Fruit fly (Drosophila melanogaster) whole organism, embryonic: ENCODE data around the gene CG8861.

ENCODE experiments used
- Aef1 ChIP-seq: fragments of 200-800 bp; sonication (Bioruptor generic); IDR thresholded peaks from 3 replicates; pipeline ENCODE4 v1.3.6; 2022; ENCODE audit warnings: missing biosample characterization, missing genetic modification characterization
- CG10654 ChIP-seq: fragments of 200-800 bp; sonication (Bioruptor generic); optimal IDR thresholded peaks from 2 replicates; lab custom pipeline; 2016; ENCODE audit warnings: missing biosample characterization, missing genetic modification characterization
- CG11247 ChIP-seq: fragments of 200-800 bp; sonication (Bioruptor generic); IDR thresholded peaks from 2 replicates; pipeline ENCODE4 v1.3.6; 2022; ENCODE audit warnings: missing biosample characterization, missing genetic modification characterization
- CG12236 ChIP-seq: fragments of 200-800 bp; sonication (Bioruptor generic); optimal IDR thresholded peaks from 2 replicates; lab custom pipeline; 2016; ENCODE audit warnings: missing biosample characterization, missing genetic modification characterization
- CG13287 ChIP-seq: fragments of 200-800 bp; sonication (Bioruptor generic); IDR thresholded peaks from 2 replicates; pipeline ENCODE4 v1.3.6; 2022; ENCODE audit warnings: missing biosample characterization, missing genetic modification characterization; ENCODE audit not compliant: partially characterized antibody
- CG13424 ChIP-seq: fragments of 200-800 bp; sonication (Bioruptor generic); optimal IDR thresholded peaks from 2 replicates; lab custom pipeline; 2019; ENCODE audit warnings: missing biosample characterization, mild to moderate bottlenecking, missing genetic modification characterization, moderate library complexity
- CG14710 ChIP-seq: fragments of 200-800 bp; sonication (Bioruptor generic); optimal IDR thresholded peaks from 3 replicates; lab custom pipeline; 2019; ENCODE audit warnings: missing biosample characterization, mild to moderate bottlenecking, missing genetic modification characterization, moderate library complexity
- CG15696 ChIP-seq: fragments of 200-800 bp; sonication (Bioruptor generic); optimal IDR thresholded peaks from 2 replicates; lab custom pipeline; 2019; ENCODE audit warnings: missing biosample characterization, mild to moderate bottlenecking, missing genetic modification characterization, moderate library complexity
- CG16815 ChIP-seq: fragments of 200-800 bp; sonication (Bioruptor generic); optimal IDR thresholded peaks from 3 replicates; lab custom pipeline; 2017; ENCODE audit warnings: missing biosample characterization, mild to moderate bottlenecking, missing genetic modification characterization
- CG2120 ChIP-seq: fragments of 200-800 bp; sonication (Bioruptor generic); optimal IDR thresholded peaks from 3 replicates; lab custom pipeline; 2016; ENCODE audit warnings: missing biosample characterization, missing genetic modification characterization
- CG3726 ChIP-seq: fragments of 200-800 bp; sonication (Bioruptor generic); IDR thresholded peaks from 3 replicates; pipeline ENCODE4, ENCODE4 v1.3.6; 2022; ENCODE audit warnings: missing biosample characterization, missing genetic modification characterization
- CG6175 ChIP-seq: fragments of 200-800 bp; sonication (Bioruptor generic); IDR thresholded peaks from 3 replicates; pipeline ENCODE4 v1.3.6; 2022; ENCODE audit warnings: missing biosample characterization, missing genetic modification characterization
- CG6254 ChIP-seq: fragments of 200-800 bp; sonication (Bioruptor generic); optimal IDR thresholded peaks from 3 replicates; lab custom pipeline; 2017; ENCODE audit warnings: mild to moderate bottlenecking, missing biosample characterization, missing genetic modification reagents, missing genetic modification characterization
- CG6654 ChIP-seq: fragments of 200-800 bp; sonication (Bioruptor generic); optimal IDR thresholded peaks from 2 replicates; lab custom pipeline; 2017; ENCODE audit warnings: missing biosample characterization, mild to moderate bottlenecking, missing genetic modification characterization
- CG6791 ChIP-seq: fragments of 200-800 bp; sonication (Bioruptor generic); IDR thresholded peaks from 3 replicates; pipeline ENCODE4 v1.3.6; 2022; ENCODE audit warnings: missing biosample characterization, missing genetic modification characterization; ENCODE audit not compliant: partially characterized antibody
- CG6854 ChIP-seq: fragments of 200-800 bp; sonication (Bioruptor generic); optimal IDR thresholded peaks from 3 replicates; lab custom pipeline; 2017; ENCODE audit warnings: missing biosample characterization, mild to moderate bottlenecking, missing genetic modification characterization
- CG7839 ChIP-seq: fragments of 200-800 bp; sonication (Bioruptor generic); optimal IDR thresholded peaks from 3 replicates; lab custom pipeline; 2018; ENCODE audit warnings: missing biosample characterization, mild to moderate bottlenecking, missing genetic modification characterization, moderate library complexity
- CG8765 ChIP-seq: fragments of 200-800 bp; sonication (Bioruptor generic); IDR thresholded peaks from 2 replicates; pipeline ENCODE4 v1.3.6; 2022; ENCODE audit warnings: missing biosample characterization, missing genetic modification characterization
- CG9817 ChIP-seq: fragments of 200-800 bp; sonication (Bioruptor generic); optimal IDR thresholded peaks from 2 replicates; lab custom pipeline; 2018; ENCODE audit warnings: missing biosample characterization, mild to moderate bottlenecking, missing genetic modification characterization, moderate library complexity
- D19B ChIP-seq: fragments of 200-800 bp; sonication (Bioruptor generic); optimal IDR thresholded peaks from 2 replicates; lab custom pipeline; 2017; ENCODE audit warnings: missing biosample characterization, mild to moderate bottlenecking, missing genetic modification characterization
- Dref ChIP-seq: fragments of 200-800 bp; sonication (Bioruptor generic); IDR thresholded peaks from 2 replicates; pipeline ENCODE4 v1.3.6; 2022; ENCODE audit warnings: missing biosample characterization, missing genetic modification characterization
- H2.0 ChIP-seq: fragments of 200-800 bp; sonication (Bioruptor generic); IDR thresholded peaks from 2 replicates; pipeline ENCODE4 v1.3.6; 2022; ENCODE audit warnings: missing biosample characterization, missing genetic modification characterization
- Hsf ChIP-seq: fragments of 200-800 bp; sonication (Bioruptor generic); optimal IDR thresholded peaks from 3 replicates; lab custom pipeline; 2016; ENCODE audit warnings: missing biosample characterization, missing genetic modification characterization
- MBD-R2 ChIP-seq: fragments of 200-800 bp; sonication (Bioruptor generic); IDR thresholded peaks from 2 replicates; pipeline ENCODE4 v1.3.6; 2022; ENCODE audit warnings: missing biosample characterization, missing genetic modification characterization
- MESR4 ChIP-seq: fragments of 200-800 bp; sonication (Bioruptor generic); optimal IDR thresholded peaks from 2 replicates; lab custom pipeline; 2018; ENCODE audit warnings: missing biosample characterization, mild to moderate bottlenecking, missing genetic modification characterization, moderate library complexity
- Mes4 ChIP-seq: fragments of 200-800 bp; sonication (Bioruptor generic); optimal IDR thresholded peaks from 2 replicates; lab custom pipeline; 2016; ENCODE audit warnings: missing biosample characterization, missing genetic modification characterization
- NC2β ChIP-seq: fragments of 200-800 bp; sonication (Bioruptor generic); optimal IDR thresholded peaks from 2 replicates; lab custom pipeline; 2016; ENCODE audit warnings: missing biosample characterization, missing genetic modification characterization
- Nf-YC ChIP-seq: fragments of 200-800 bp; optimal IDR thresholded peaks from 3 replicates; lab custom pipeline; 2019; ENCODE audit warnings: missing biosample characterization, mild to moderate bottlenecking, missing genetic modification characterization, moderate library complexity
- Rfx ChIP-seq: fragments of 200-800 bp; sonication (Bioruptor generic); IDR thresholded peaks from 2 replicates; pipeline ENCODE4 v1.3.6; 2022; ENCODE audit warnings: missing biosample characterization, missing genetic modification characterization
- Sin3A ChIP-seq: fragments of >200 bp; optimal IDR thresholded peaks from 2 replicates; lab custom pipeline; 2018
- Sry-β ChIP-seq: fragments of 200-800 bp; sonication (Bioruptor generic); optimal IDR thresholded peaks from 2 replicates; lab custom pipeline; 2018; ENCODE audit warnings: missing biosample characterization, mild to moderate bottlenecking, missing genetic modification characterization, moderate library complexity
- Sry-δ ChIP-seq: fragments of 200-800 bp; sonication (Bioruptor generic); optimal IDR thresholded peaks from 2 replicates; lab custom pipeline; 2016; ENCODE audit warnings: missing biosample characterization, missing genetic modification characterization
- Vsx1 ChIP-seq: fragments of 200-800 bp; sonication (Bioruptor generic); optimal IDR thresholded peaks from 2 replicates; lab custom pipeline; 2017; ENCODE audit warnings: missing biosample characterization, mild to moderate bottlenecking, missing genetic modification characterization, missing genetic modification reagents
- ac ChIP-seq: fragments of 200-800 bp; sonication (Bioruptor generic); optimal IDR thresholded peaks from 3 replicates; lab custom pipeline; 2017; ENCODE audit warnings: missing biosample characterization, mild to moderate bottlenecking, missing genetic modification characterization
- ato ChIP-seq: fragments of 200-800 bp; sonication (Bioruptor generic); IDR thresholded peaks from 2 replicates; pipeline ENCODE4 v1.3.6; 2022; ENCODE audit warnings: missing biosample characterization, missing genetic modification characterization; ENCODE audit not compliant: partially characterized antibody
- bbx ChIP-seq: fragments of 200-800 bp; sonication (Bioruptor generic); IDR thresholded peaks from 2 replicates; pipeline ENCODE4 v1.3.6; 2022; ENCODE audit warnings: missing biosample characterization, missing genetic modification characterization; ENCODE audit not compliant: partially characterized antibody
- bcd ChIP-seq: fragments of 200-800 bp; sonication (Bioruptor generic); optimal IDR thresholded peaks from 2 replicates; lab custom pipeline; 2017; ENCODE audit warnings: missing biosample characterization, mild to moderate bottlenecking, missing genetic modification characterization
- dati ChIP-seq: fragments of 200-800 bp; sonication (Bioruptor generic); IDR thresholded peaks from 2 replicates; pipeline ENCODE4 v1.3.6; 2022; ENCODE audit warnings: missing biosample characterization, missing genetic modification characterization
- dmrt11E ChIP-seq: fragments of 200-800 bp; sonication (Bioruptor generic); optimal IDR thresholded peaks from 3 replicates; lab custom pipeline; 2018; ENCODE audit warnings: missing biosample characterization, mild to moderate bottlenecking, missing genetic modification characterization, moderate library complexity
- gcm ChIP-seq: fragments of 200-800 bp; sonication (Bioruptor generic); optimal IDR thresholded peaks from 2 replicates; lab custom pipeline; 2019; ENCODE audit warnings: missing biosample characterization, mild to moderate bottlenecking, missing genetic modification characterization, moderate library complexity
- lbe ChIP-seq: fragments of 200-800 bp; sonication (Bioruptor generic); optimal IDR thresholded peaks from 2 replicates; lab custom pipeline; 2016; ENCODE audit warnings: missing biosample characterization, mild to moderate bottlenecking, missing genetic modification characterization
- luna ChIP-seq: fragments of 200-800 bp; sonication (Bioruptor generic); optimal IDR thresholded peaks from 2 replicates; lab custom pipeline; 2016; ENCODE audit warnings: missing biosample characterization, missing genetic modification characterization
- maf-S ChIP-seq: fragments of 200-800 bp; sonication (Bioruptor generic); optimal IDR thresholded peaks from 2 replicates; lab custom pipeline; 2016; ENCODE audit warnings: missing biosample characterization, missing genetic modification characterization
- nmo ChIP-seq: fragments of 200-800 bp; sonication (Bioruptor generic); optimal IDR thresholded peaks from 2 replicates; lab custom pipeline; 2018; ENCODE audit warnings: missing biosample characterization, mild to moderate bottlenecking, missing genetic modification characterization, moderate library complexity
- oc ChIP-seq: fragments of 200-800 bp; sonication (Bioruptor generic); optimal IDR thresholded peaks from 2 replicates; lab custom pipeline; 2018; ENCODE audit warnings: missing biosample characterization, mild to moderate bottlenecking, missing genetic modification characterization, moderate library complexity
- onecut ChIP-seq: fragments of 200-800 bp; sonication (Bioruptor generic); IDR thresholded peaks from 2 replicates; pipeline ENCODE4 v1.3.6; 2022; ENCODE audit warnings: missing biosample characterization, missing genetic modification characterization
- pan ChIP-seq, 4 experiments: fragments of >200 bp in 3 of 4; fragments of 200-800 bp in 1 of 4; sonication (Bioruptor generic) in 1 of 4; optimal IDR thresholded peaks in 3 of 4; IDR thresholded peaks in 1 of 4; 2 replicates each; pipeline versions ENCODE4 v1.3.6 to Lab custom; 2017 to 2022; ENCODE audit warnings: missing biosample characterization in 2 of 4, missing genetic modification characterization in 2 of 4, mixed read lengths in 1 of 4
- pho ChIP-seq: fragments of 200-800 bp; sonication (Bioruptor generic); optimal IDR thresholded peaks from 2 replicates; lab custom pipeline; 2016; ENCODE audit warnings: missing biosample characterization, missing genetic modification characterization
- sens ChIP-seq: fragments of 200-800 bp; sonication (Bioruptor generic); peaks from one replicate; lab custom pipeline; 2016; ENCODE audit warnings: missing biosample characterization, missing genetic modification characterization
- sna ChIP-seq: fragments of 200-800 bp; sonication (Bioruptor generic); IDR thresholded peaks from 2 replicates; pipeline ENCODE4 v1.3.6; 2022; ENCODE audit warnings: missing biosample characterization, missing genetic modification characterization; ENCODE audit not compliant: partially characterized antibody
- zfh2 ChIP-seq: fragments of 200-800 bp; sonication (Bioruptor generic); optimal IDR thresholded peaks from 2 replicates; lab custom pipeline; 2016; ENCODE audit warnings: missing biosample characterization, missing genetic modification characterization

CG8861 gene

DNA sequence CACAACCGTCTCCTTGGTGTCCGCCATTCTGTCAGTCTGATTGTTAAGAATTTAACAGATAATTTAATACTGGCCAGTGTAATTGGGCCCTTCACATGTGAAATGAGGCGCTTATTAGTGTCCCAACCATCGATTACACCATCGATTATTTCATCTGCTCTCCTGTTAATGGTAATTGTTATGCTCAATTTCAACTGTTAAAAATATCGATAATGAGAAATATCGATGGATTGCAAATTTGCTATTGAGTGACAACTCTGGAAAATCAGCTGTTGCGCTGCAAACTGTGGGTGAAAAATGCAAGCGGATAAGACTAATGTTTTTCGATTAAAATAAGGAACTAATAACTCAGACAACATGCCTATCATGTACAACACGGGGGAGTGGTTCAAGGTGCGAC lies 61.5 kb downstream of the CG8861 start, which contains the start of the genes TrpRS and Vps16A (continued):
- TF ChIP-seq Sin3A (peak; percentile 41), Mes4 (GFP tag; lab: Kevin White, UChicago) (no peak), pho (GFP tag; lab: Kevin White, UChicago) (no peak), D19B (no peak), Hsf (GFP tag; lab: Kevin White, UChicago) (peak; percentile 9), CG6854 (no peak), CG13287 (GFP tag; lab: Robert Waterston, UW) (peak; percentile 99), sna (GFP tag; lab: Robert Waterston, UW) (peak; percentile 98), Aef1 (GFP tag; lab: Robert Waterston, UW) (no peak), maf-S (GFP tag; lab: Kevin White, UChicago) (no peak), MESR4 (GFP tag; lab: Kevin White, UChicago) (peak; percentile 94), CG6254 (GFP tag; lab: Kevin White, UChicago) (no peak), CG6654 (GFP tag; lab: Kevin White, UChicago) (no peak), CG12236 (GFP tag; lab: Kevin White, UChicago) (no peak), H2.0 (GFP tag; lab: Robert Waterston, UW) (no peak), Sry-β (no peak), luna (no peak), MBD-R2 (peak; percentile 99), CG6791 (GFP tag; lab: Robert Waterston, UW) (peak; percentile 99), Sry-δ (GFP tag; lab: Kevin White, UChicago) (peak; percentile 89), CG8765 (GFP tag; lab: Robert Waterston, UW) (no peak), lbe (peak; percentile 32), oc (tag; lab: Kevin White, UChicago) (no peak), CG7839 (tag; lab: Kevin White, UChicago) (no peak), CG2120 (GFP tag; lab: Kevin White, UChicago) (peak; percentile 14), CG14710 (tag; lab: Kevin White, UChicago) (peak; percentile 59), zfh2 (GFP tag; lab: Kevin White, UChicago) (no peak), CG15696 (no peak), CG3726 (no peak), CG9817 (tag; lab: Kevin White, UChicago) (no peak), bcd (GFP tag; lab: Kevin White, UChicago) (no peak), CG11247 (GFP tag; lab: Robert Waterston, UW) (no peak), NC2β (GFP tag; lab: Kevin White, UChicago) (no peak), CG16815 (GFP tag; lab: Kevin White, UChicago) (no peak), Dref (GFP tag; lab: Robert Waterston, UW) (peak; percentile 97), CG13424 (peak; percentile 5), dati (GFP tag; lab: Robert Waterston, UW) (no peak), bbx (GFP tag; lab: Robert Waterston, UW) (peak; percentile 99), ato (GFP tag; lab: Robert Waterston, UW) (peak; percentile 94), Rfx (GFP tag; lab: Robert Waterston, UW) (peak; percentile 55), onecut (GFP tag; lab: Robert Waterston, UW) (peak; percentile 46; the same call in 1 of the 2 replicates), CG6175 (no peak), dmrt11E (tag; lab: Kevin White, UChicago) (no peak), Vsx1 (GFP tag; lab: Kevin White, UChicago) (no peak), CG10654 (GFP tag; lab: Kevin White, UChicago) (no peak), gcm (GFP tag; lab: Kevin White, UChicago) (no peak), sens (peak; percentile 79), pan (optimal IDR thresholded peaks at IDR 0.05; lab: Kevin White, UChicago) (no peak), pan (GFP tag; optimal IDR thresholded peaks at IDR 0.05 in 1 of 2, IDR thresholded peaks at IDR 0.05 in 1 of 2) (no peak), nmo (GFP tag; lab: Kevin White, UChicago) (peak; percentile 57), ac (GFP tag; lab: Kevin White, UChicago) (no peak), Nf-YC (tag; lab: Kevin White, UChicago) (no peak)
